Worm (Caenorhabditis elegans) whole organism, mixed stage, embryonic: ENCODE measurements around the gene toe-1.

ENCODE experiments used
- ceh-83 ChIP-seq: fragments of 200-800 bp; sonication (Bioruptor generic); optimal IDR thresholded peaks from 2 replicates; lab custom pipeline; 2018; ENCODE audit warnings: mild to moderate bottlenecking, missing genetic modification characterization, missing compliant biosample characterization
- nhr-12 ChIP-seq: fragments of 150-350 bp; optimal IDR thresholded peaks from 2 replicates; lab custom pipeline; 2014; ENCODE audit warnings: missing biosample characterization, missing genetic modification characterization
- nhr-76 ChIP-seq: sonication (generic microtip); optimal IDR thresholded peaks from 2 replicates; lab custom pipeline; 2017; ENCODE audit warnings: missing biosample characterization, missing genetic modification characterization
- sptf-1 ChIP-seq: sonication (generic microtip); optimal IDR thresholded peaks from 2 replicates; lab custom pipeline; 2017; ENCODE audit warnings: mild to moderate bottlenecking, missing genetic modification characterization, moderate library complexity, missing compliant biosample characterization

DNA sequence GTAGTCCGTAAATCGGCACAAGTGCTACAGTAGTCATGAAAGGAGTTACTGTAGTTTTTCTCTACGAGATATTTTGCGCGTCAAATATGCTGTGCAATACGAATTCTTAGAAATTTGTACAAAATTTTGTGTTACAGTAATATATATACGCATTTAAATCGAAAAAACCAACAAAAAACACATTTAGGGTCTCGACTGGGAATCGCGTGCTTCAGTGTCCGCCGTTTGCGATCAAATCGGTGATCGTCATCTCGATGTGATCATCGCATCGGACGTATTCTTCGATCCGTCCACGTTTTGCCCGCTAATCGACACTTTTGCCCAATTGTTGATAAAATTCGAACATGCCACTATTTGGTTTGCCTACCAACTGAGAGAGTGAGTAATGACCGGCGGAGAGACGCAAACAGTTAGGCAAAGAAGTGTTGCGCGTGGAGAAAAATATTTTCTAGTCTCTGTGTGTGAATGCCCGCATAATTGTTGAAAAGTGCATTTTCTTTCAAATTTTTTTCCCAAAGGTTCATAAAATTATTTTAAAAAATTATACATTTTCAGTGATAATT, 44.0 kb downstream of the toe-1 start:
- no peak for TF ChIP-seq nhr-76 (tag; lab: Kevin White, UChicago)
- TF ChIP-seq sptf-1 = no peak
- TF ChIP-seq ceh-83 = no peak
- TF ChIP-seq nhr-12 (tag; lab: Kevin White, UChicago) = no peak
